Worm (Caenorhabditis elegans) whole organism, mixed stage, embryonic: ENCODE data around the gene col-170.

Source experiments
- M03D4.4 ChIP-seq: sonication (generic microtip); optimal IDR thresholded peaks from 2 replicates; lab custom pipeline; 2017; ENCODE audit warnings: mild to moderate bottlenecking, missing genetic modification characterization, missing compliant biosample characterization
- bed-3 ChIP-seq: fragments of 200-800 bp; sonication (Bioruptor generic); optimal IDR thresholded peaks from 3 replicates; lab custom pipeline; 2018; ENCODE audit warnings: mild to moderate bottlenecking, missing genetic modification characterization, moderate library complexity, missing compliant biosample characterization
- blmp-1 ChIP-seq: fragments of 150-350 bp; optimal IDR thresholded peaks from 2 replicates; lab custom pipeline; 2014; ENCODE audit warnings: missing biosample characterization, missing genetic modification characterization
- ceh-39 ChIP-seq: fragments of 150-350 bp; optimal IDR thresholded peaks from 2 replicates; lab custom pipeline; 2014; ENCODE audit warnings: missing biosample characterization, missing genetic modification characterization
- ceh-43 ChIP-seq: fragments of 200-800 bp; sonication (Bioruptor generic); optimal IDR thresholded peaks from 2 replicates; lab custom pipeline; 2018; ENCODE audit warnings: mild to moderate bottlenecking, missing genetic modification characterization, moderate library complexity, missing compliant biosample characterization
- ceh-83 ChIP-seq: fragments of 200-800 bp; sonication (Bioruptor generic); optimal IDR thresholded peaks from 2 replicates; lab custom pipeline; 2018; ENCODE audit warnings: mild to moderate bottlenecking, missing genetic modification characterization, missing compliant biosample characterization
- ces-1 ChIP-seq: fragments of 150-350 bp; optimal IDR thresholded peaks from 2 replicates; lab custom pipeline; 2014; ENCODE audit warnings: missing biosample characterization, missing genetic modification reagents, missing genetic modification characterization
- cnd-1 ChIP-seq: fragments of 200-800 bp; sonication (Bioruptor generic); optimal IDR thresholded peaks from 2 replicates; lab custom pipeline; 2018; ENCODE audit warnings: mild to moderate bottlenecking, missing genetic modification characterization, missing compliant biosample characterization
- drap-1 ChIP-seq: fragments of 200-800 bp; sonication (Bioruptor generic); optimal IDR thresholded peaks from 3 replicates; lab custom pipeline; 2018; ENCODE audit warnings: mild to moderate bottlenecking, missing genetic modification characterization, missing compliant biosample characterization
- elt-3 ChIP-seq: fragments of 150-350 bp; optimal IDR thresholded peaks from 2 replicates; lab custom pipeline; 2014; ENCODE audit warnings: missing biosample characterization, missing genetic modification characterization
- flh-1 ChIP-seq: fragments of 200-800 bp; sonication (Bioruptor generic); optimal IDR thresholded peaks from 2 replicates; lab custom pipeline; 2018; ENCODE audit warnings: mild to moderate bottlenecking, missing genetic modification characterization, moderate library complexity, missing compliant biosample characterization
- ham-2 ChIP-seq: fragments of 200-800 bp; sonication (Bioruptor generic); optimal IDR thresholded peaks from 2 replicates; lab custom pipeline; 2018; ENCODE audit warnings: mild to moderate bottlenecking, missing genetic modification characterization, missing compliant biosample characterization
- hlh-1 ChIP-seq: fragments of 150-350 bp; optimal IDR thresholded peaks from 2 replicates; lab custom pipeline; 2014; ENCODE audit warnings: missing biosample characterization, missing genetic modification reagents, missing genetic modification characterization
- lin-13 ChIP-seq: fragments of 150-350 bp; optimal IDR thresholded peaks from 2 replicates; lab custom pipeline; 2014; ENCODE audit warnings: missing biosample characterization, missing genetic modification characterization
- lin-32 ChIP-seq: fragments of 200-800 bp; sonication (Bioruptor generic); optimal IDR thresholded peaks from 2 replicates; lab custom pipeline; 2018; ENCODE audit warnings: mild to moderate bottlenecking, missing genetic modification characterization, missing compliant biosample characterization
- lsy-2 ChIP-seq: fragments of 150-350 bp; optimal IDR thresholded peaks from 2 replicates; lab custom pipeline; 2014; ENCODE audit warnings: missing biosample characterization, missing genetic modification characterization
- mab-5 ChIP-seq: fragments of 150-350 bp; optimal IDR thresholded peaks from 2 replicates; lab custom pipeline; 2014; ENCODE audit warnings: missing biosample characterization, missing genetic modification characterization
- mep-1 ChIP-seq: fragments of 150-350 bp; optimal IDR thresholded peaks from 2 replicates; lab custom pipeline; 2017; ENCODE audit warnings: missing biosample characterization, missing genetic modification reagents, missing genetic modification characterization, inconsistent platforms
- mls-2 ChIP-seq: sonication (generic microtip); optimal IDR thresholded peaks from 2 replicates; lab custom pipeline; 2016; ENCODE audit warnings: mild to moderate bottlenecking, missing genetic modification characterization, moderate library complexity, missing compliant biosample characterization
- nhr-12 ChIP-seq: fragments of 150-350 bp; optimal IDR thresholded peaks from 2 replicates; lab custom pipeline; 2014; ENCODE audit warnings: missing biosample characterization, missing genetic modification characterization
- nhr-2 ChIP-seq: fragments of 150-350 bp; optimal IDR thresholded peaks from 2 replicates; lab custom pipeline; 2014; ENCODE audit warnings: missing biosample characterization, missing genetic modification characterization
- nhr-237 ChIP-seq: fragments of 150-350 bp; optimal IDR thresholded peaks from 2 replicates; lab custom pipeline; 2014; ENCODE audit warnings: missing biosample characterization, missing genetic modification characterization
- nhr-28 ChIP-seq: fragments of 150-350 bp; optimal IDR thresholded peaks from 2 replicates; lab custom pipeline; 2014; ENCODE audit warnings: missing biosample characterization, missing genetic modification characterization
- pha-4 ChIP-seq: fragments of 150-350 bp; optimal IDR thresholded peaks from 2 replicates; lab custom pipeline; 2018; ENCODE audit warnings: missing biosample characterization, missing genetic modification reagents, missing genetic modification characterization
- snpc-4 ChIP-seq: fragments of 150-350 bp; optimal IDR thresholded peaks from 2 replicates; lab custom pipeline; 2014; ENCODE audit warnings: missing biosample characterization, missing genetic modification characterization
- sptf-1 ChIP-seq: sonication (generic microtip); optimal IDR thresholded peaks from 2 replicates; lab custom pipeline; 2017; ENCODE audit warnings: mild to moderate bottlenecking, missing genetic modification characterization, moderate library complexity, missing compliant biosample characterization
- tbx-8 ChIP-seq: fragments of 200-800 bp; sonication (Bioruptor generic); optimal IDR thresholded peaks from 2 replicates; lab custom pipeline; 2018; ENCODE audit warnings: mild to moderate bottlenecking, missing genetic modification characterization, moderate library complexity, missing compliant biosample characterization
- unc-120 ChIP-seq: sonication (generic microtip); optimal IDR thresholded peaks from 2 replicates; lab custom pipeline; 2017; ENCODE audit warnings: missing genetic modification characterization, missing compliant biosample characterization; ENCODE audit not compliant: poor library complexity, severe bottlenecking
- unc-39 ChIP-seq: fragments of 150-350 bp; optimal IDR thresholded peaks from 2 replicates; lab custom pipeline; 2014; ENCODE audit warnings: missing biosample characterization, missing genetic modification characterization
- unc-62 ChIP-seq: fragments of 150-350 bp; optimal IDR thresholded peaks from 2 replicates; lab custom pipeline; 2014; ENCODE audit warnings: missing biosample characterization, missing genetic modification reagents, missing genetic modification characterization
- zip-8 ChIP-seq: fragments of 150-350 bp; optimal IDR thresholded peaks from 2 replicates; lab custom pipeline; 2014; ENCODE audit warnings: missing biosample characterization, missing genetic modification characterization
- ztf-11 ChIP-seq: fragments of 150-350 bp; optimal IDR thresholded peaks from 2 replicates; lab custom pipeline; 2014; ENCODE audit warnings: missing biosample characterization, missing genetic modification characterization

Gene col-170

ce11 chrX:6299641-6300240 lies 31.8 kb upstream of the col-170 start, which contains the start of gene cest-16:
cest-16 (plus strand) TSS chrX:6299942.
- TF ChIP-seq mep-1 (tag; lab: Kevin White, UChicago) (no peak), cnd-1 (tag; lab: Kevin White, UChicago) (no peak), M03D4.4 (tag; lab: Kevin White, UChicago) (no peak), unc-120 (tag; lab: Kevin White, UChicago) (peak; percentile 62), unc-62 (GFP tag; lab: Kevin White, UChicago) (peak; percentile 28), ztf-11 (no peak), ceh-39 (tag; lab: Kevin White, UChicago) (no peak), ces-1 (GFP tag; lab: Kevin White, UChicago) (no peak), mls-2 (no peak), unc-39 (no peak), nhr-12 (tag; lab: Kevin White, UChicago) (no peak), lin-13 (tag; lab: Kevin White, UChicago) (no peak), blmp-1 (tag; lab: Kevin White, UChicago) (no peak), hlh-1 (peak; percentile 45), bed-3 (GFP tag; lab: Kevin White, UChicago) (no peak)

ce11 chrX:6311391-6311790 lies 20.1 kb upstream of the col-170 start, which contains the start of gene npr-38:
npr-38 (plus strand) TSS chrX:6311691.
- TF ChIP-seq unc-120 (tag; lab: Kevin White, UChicago): no peak
- TF ChIP-seq lsy-2 (tag; lab: Kevin White, UChicago): no peak
- no peak for TF ChIP-seq mab-5 (tag; lab: Kevin White, UChicago)
- no peak for TF ChIP-seq bed-3 (GFP tag; lab: Kevin White, UChicago)
- no peak for TF ChIP-seq drap-1 (GFP tag; lab: Kevin White, UChicago)
- no peak for TF ChIP-seq zip-8 (tag; lab: Kevin White, UChicago)
- TF ChIP-seq M03D4.4 (tag; lab: Kevin White, UChicago): no peak
- TF ChIP-seq unc-62 (GFP tag; lab: Kevin White, UChicago): no peak
- no peak for TF ChIP-seq hlh-1
- TF ChIP-seq ceh-43: no peak
- no peak for TF ChIP-seq ceh-83 (GFP tag; lab: Kevin White, UChicago)
- no peak for TF ChIP-seq nhr-237 (tag; lab: Kevin White, UChicago)
- no peak for TF ChIP-seq ham-2 (GFP tag; lab: Kevin White, UChicago)
- no peak for TF ChIP-seq unc-39

- TF ChIP-seq flh-1 (GFP tag; lab: Kevin White, UChicago) (no peak), mab-5 (tag; lab: Kevin White, UChicago) (no peak)
Measured at ce11 chrX:6318803-6319202, 12.7 kb upstream of the col-170 start.

- TF ChIP-seq hlh-1 (no peak), mab-5 (tag; lab: Kevin White, UChicago) (no peak), lin-13 (tag; lab: Kevin White, UChicago) (no peak), bed-3 (GFP tag; lab: Kevin White, UChicago) (no peak), ham-2 (GFP tag; lab: Kevin White, UChicago) (no peak), unc-120 (tag; lab: Kevin White, UChicago) (no peak), ces-1 (GFP tag; lab: Kevin White, UChicago) (no peak)
Measured at ce11 chrX:6319546-6319945, 12.0 kb upstream of the col-170 start, which contains the start of gene chtb-3. chtb-3 (minus strand) TSS chrX:6319646.

ce11 chrX:6320887-6321286 lies 10.6 kb upstream of the col-170 start:
- TF ChIP-seq zip-8 (tag; lab: Kevin White, UChicago) (no peak), ceh-39 (tag; lab: Kevin White, UChicago) (no peak), mls-2 (no peak), sptf-1 (tag; lab: Kevin White, UChicago) (no peak), blmp-1 (tag; lab: Kevin White, UChicago) (no peak), ceh-83 (GFP tag; lab: Kevin White, UChicago) (no peak), snpc-4 (tag; lab: Kevin White, UChicago) (no peak), lin-13 (tag; lab: Kevin White, UChicago) (no peak), mep-1 (tag; lab: Kevin White, UChicago) (no peak), ham-2 (GFP tag; lab: Kevin White, UChicago) (no peak), mab-5 (tag; lab: Kevin White, UChicago) (no peak), drap-1 (GFP tag; lab: Kevin White, UChicago) (no peak), unc-39 (no peak)

ce11 chrX:6321380-6321779 lies 10.1 kb upstream of the col-170 start:
- TF ChIP-seq unc-62 (GFP tag; lab: Kevin White, UChicago) (no peak), flh-1 (GFP tag; lab: Kevin White, UChicago) (no peak), ham-2 (GFP tag; lab: Kevin White, UChicago) (no peak), tbx-8 (GFP tag; lab: Kevin White, UChicago) (no peak), pha-4 (no peak), drap-1 (GFP tag; lab: Kevin White, UChicago) (no peak), mls-2 (no peak), cnd-1 (tag; lab: Kevin White, UChicago) (no peak), ceh-83 (GFP tag; lab: Kevin White, UChicago) (no peak), unc-120 (tag; lab: Kevin White, UChicago) (no peak), elt-3 (tag; lab: Kevin White, UChicago) (no peak), nhr-28 (tag; lab: Kevin White, UChicago) (no peak), mab-5 (tag; lab: Kevin White, UChicago) (no peak), nhr-2 (tag; lab: Kevin White, UChicago) (no peak), ceh-43 (no peak), M03D4.4 (tag; lab: Kevin White, UChicago) (no peak), sptf-1 (tag; lab: Kevin White, UChicago) (no peak), nhr-237 (tag; lab: Kevin White, UChicago) (no peak), lin-32 (no peak)
